Fruit fly (Drosophila melanogaster): Measurements from ENCODE around the gene lmd.
A peak's percentile ranks its signal among the peaks of the same experiment; 100 is the strongest.

The lmd gene

dm6 chr3R:23048089-23048689 is 21.7 kb upstream of the lmd start, which contains the start of gene CG17121:
Gene CG17121 (minus strand): TSS chr3R:23048214.
- TF ChIP-seq dsf (GFP tag; optimal IDR thresholded peaks at IDR 0.05; ENCODE audit: borderline replicate concordance) (no peak), ey (GFP tag; optimal IDR thresholded peaks at IDR 0.05) (no peak), Dif (GFP tag; optimal IDR thresholded peaks at IDR 0.05; ENCODE audit: partially characterized antibody) (peak; percentile 33), usp (GFP tag; optimal IDR thresholded peaks at IDR 0.05) (no peak), foxo (GFP tag; optimal IDR thresholded peaks at IDR 0.05) (no peak), Rel (GFP tag; optimal IDR thresholded peaks at IDR 0.05) (no peak), Rel (tag; optimal IDR thresholded peaks at IDR 0.05) (peak; percentile 85), dl (GFP tag; optimal IDR thresholded peaks at IDR 0.05; ENCODE audit: insufficient read depth in 1 of 2, partially characterized antibody in 2 of 2) (peak in 1 of 2 experiments; percentile 43), Dfd (GFP tag; optimal IDR thresholded peaks at IDR 0.05) (no peak), CrebA (GFP tag; optimal IDR thresholded peaks at IDR 0.05; ENCODE audit: borderline replicate concordance) (peak; percentile 43)

- peak; percentile 96 for TF ChIP-seq h (GFP tag; optimal IDR thresholded peaks at IDR 0.05)
- TF ChIP-seq sv (GFP tag; optimal IDR thresholded peaks at IDR 0.05): no peak
- peak; percentile 89 for TF ChIP-seq HLH106 (tag; optimal IDR thresholded peaks at IDR 0.05)
- no peak for TF ChIP-seq usp (GFP tag; optimal IDR thresholded peaks at IDR 0.05)
- no peak for TF ChIP-seq Dfd (GFP tag; optimal IDR thresholded peaks at IDR 0.05)
- peak; percentile 90 for TF ChIP-seq tai (GFP tag; optimal IDR thresholded peaks at IDR 0.05)
- no peak for TF ChIP-seq CG9705 (GFP tag; optimal IDR thresholded peaks at IDR 0.05)
- TF ChIP-seq Hr78 (GFP tag; optimal IDR thresholded peaks at IDR 0.05): no peak
- peak; percentile 75 for TF ChIP-seq Hr83 (GFP tag; optimal IDR thresholded peaks at IDR 0.05; ENCODE audit: poor library complexity, severe bottlenecking)
- peak; percentile 95 for TF ChIP-seq ey (GFP tag; optimal IDR thresholded peaks at IDR 0.05)
- TF ChIP-seq N (GFP tag; optimal IDR thresholded peaks at IDR 0.05): no peak
- TF ChIP-seq brk (GFP tag; optimal IDR thresholded peaks at IDR 0.05): peak; percentile 90
- peak; percentile 88 for TF ChIP-seq woc (GFP tag; optimal IDR thresholded peaks at IDR 0.05)
- peak; percentile 24 for TF ChIP-seq Mio (GFP tag; optimal IDR thresholded peaks at IDR 0.05)
- no peak for TF ChIP-seq pan (optimal IDR thresholded peaks at IDR 0.05)
- peak; percentile 91 for TF ChIP-seq Hnf4 (GFP tag; optimal IDR thresholded peaks at IDR 0.05)
- peak; percentile 94 for TF ChIP-seq rgr (GFP tag; optimal IDR thresholded peaks at IDR 0.05)
- peak; percentile 61 for TF ChIP-seq dsf (GFP tag; optimal IDR thresholded peaks at IDR 0.05; ENCODE audit: borderline replicate concordance)
- no peak for TF ChIP-seq Vsx2 (GFP tag; optimal IDR thresholded peaks at IDR 0.05; ENCODE audit: partially characterized antibody)
- TF ChIP-seq sage (GFP tag; optimal IDR thresholded peaks at IDR 0.05): peak; percentile 88
- peak; percentile 94 for TF ChIP-seq OdsH (GFP tag; optimal IDR thresholded peaks at IDR 0.05)
- TF ChIP-seq lola (GFP tag; optimal IDR thresholded peaks at IDR 0.05): no peak
- TF ChIP-seq foxo (GFP tag; optimal IDR thresholded peaks at IDR 0.05): peak; percentile 72 to 95
- no peak for TF ChIP-seq Myc (optimal IDR thresholded peaks at IDR 0.05)
- peak; percentile 20 for TF ChIP-seq jim (GFP tag; optimal IDR thresholded peaks at IDR 0.05)
- TF ChIP-seq dmrt93B (GFP tag; optimal IDR thresholded peaks at IDR 0.05): peak; percentile 81
- peak; percentile 88 for TF ChIP-seq CG32264 (GFP tag; optimal IDR thresholded peaks at IDR 0.05)
- TF ChIP-seq Abd-B (GFP tag; optimal IDR thresholded peaks at IDR 0.05): no peak
- TF ChIP-seq br (GFP tag; optimal IDR thresholded peaks at IDR 0.05): peak; percentile 93
- peak; percentile 85 for TF ChIP-seq Sp1 (GFP tag; optimal IDR thresholded peaks at IDR 0.05)
- no peak for TF ChIP-seq CrebA (GFP tag; optimal IDR thresholded peaks at IDR 0.05; ENCODE audit: borderline replicate concordance)
- TF ChIP-seq Dif (GFP tag; optimal IDR thresholded peaks at IDR 0.05; ENCODE audit: partially characterized antibody): no peak
- TF ChIP-seq GATAd (GFP tag; optimal IDR thresholded peaks at IDR 0.05): peak; percentile 47
- peak; percentile 88 for TF ChIP-seq psq (GFP tag; optimal IDR thresholded peaks at IDR 0.05)
- TF ChIP-seq Jra (GFP tag; optimal IDR thresholded peaks at IDR 0.05): peak; percentile 80
- TF ChIP-seq dl (GFP tag; optimal IDR thresholded peaks at IDR 0.05; ENCODE audit: insufficient read depth in 1 of 2, partially characterized antibody in 2 of 2): no peak
- peak; percentile 94 for TF ChIP-seq fru (GFP tag; optimal IDR thresholded peaks at IDR 0.05)
- peak; percentile 48 for TF ChIP-seq Rel (GFP tag; optimal IDR thresholded peaks at IDR 0.05)
- TF ChIP-seq Rel (tag; optimal IDR thresholded peaks at IDR 0.05): peak; percentile 54
Measured at dm6 chr3R:23046529-23046943, 20.0 kb upstream of the lmd start.

Data from whole organism, wandering third instar larva.